Worm (Caenorhabditis elegans) whole organism, late embryonic: ENCODE data around the gene mcm-2.

Experiments
- F13H6.1 ChIP-seq: sonication (generic microtip); optimal IDR thresholded peaks from 2 replicates; lab custom pipeline; 2016; ENCODE audit warnings: missing genetic modification characterization, missing compliant biosample characterization
- K02D7.2 ChIP-seq: sonication (generic microtip); optimal IDR thresholded peaks from 2 replicates; lab custom pipeline; 2017; ENCODE audit warnings: mild to moderate bottlenecking, missing genetic modification characterization, missing compliant biosample characterization
- K09A11.1 ChIP-seq: sonication (generic microtip); optimal IDR thresholded peaks from 2 replicates; lab custom pipeline; 2017; ENCODE audit warnings: antibody characterized with exemption, mild to moderate bottlenecking, missing genetic modification characterization, missing compliant biosample characterization; ENCODE audit not compliant: insufficient read depth
- Y22D7AL.16 ChIP-seq: sonication (generic microtip); optimal IDR thresholded peaks from 2 replicates; lab custom pipeline; 2016; ENCODE audit warnings: missing genetic modification characterization, missing compliant biosample characterization
- ahr-1 ChIP-seq: sonication (generic microtip); optimal IDR thresholded peaks from 2 replicates; lab custom pipeline; 2016; ENCODE audit warnings: missing genetic modification characterization, missing compliant biosample characterization
- ceh-14 ChIP-seq: sonication (generic microtip); optimal IDR thresholded peaks from 2 replicates; lab custom pipeline; 2016; ENCODE audit warnings: missing genotype, missing genetic modification characterization, missing compliant biosample characterization
- ceh-18 ChIP-seq: sonication (generic microtip); optimal IDR thresholded peaks from 2 replicates; lab custom pipeline; 2016; ENCODE audit warnings: missing genetic modification characterization, missing compliant biosample characterization
- ceh-19 ChIP-seq: fragments of 200-800 bp; sonication (Bioruptor generic); optimal IDR thresholded peaks from 2 replicates; lab custom pipeline; 2018; ENCODE audit warnings: mild to moderate bottlenecking, missing genetic modification characterization, missing compliant biosample characterization
- ceh-2 ChIP-seq: sonication (generic microtip); optimal IDR thresholded peaks from 2 replicates; lab custom pipeline; 2016; ENCODE audit warnings: missing genotype, missing genetic modification characterization, missing compliant biosample characterization
- ceh-24 ChIP-seq: sonication (generic microtip); optimal IDR thresholded peaks from 2 replicates; lab custom pipeline; 2016; ENCODE audit warnings: mild to moderate bottlenecking, missing genetic modification characterization, missing compliant biosample characterization
- ceh-30 ChIP-seq: fragments of 150-350 bp; optimal IDR thresholded peaks from 2 replicates; lab custom pipeline; 2014; ENCODE audit warnings: missing biosample characterization, missing genetic modification characterization
- ceh-31 ChIP-seq: sonication (generic microtip); optimal IDR thresholded peaks from 2 replicates; lab custom pipeline; 2016; ENCODE audit warnings: missing genetic modification characterization, missing compliant biosample characterization
- ceh-34 ChIP-seq: sonication (generic microtip); optimal IDR thresholded peaks from 2 replicates; lab custom pipeline; 2016; ENCODE audit warnings: mild to moderate bottlenecking, missing genetic modification characterization, missing compliant biosample characterization
- ceh-45 ChIP-seq: fragments of 200-800 bp; sonication (Bioruptor generic); IDR thresholded peaks from 2 replicates; pipeline ENCODE4 v1.3.6; 2022; ENCODE audit warnings: missing genetic modification reagents, missing genetic modification characterization, missing compliant biosample characterization
- ceh-9 ChIP-seq: sonication (generic microtip); optimal IDR thresholded peaks from 2 replicates; lab custom pipeline; 2016; ENCODE audit warnings: mild to moderate bottlenecking, missing genetic modification characterization, inconsistent platforms, missing compliant biosample characterization
- che-1 ChIP-seq: sonication (generic microtip); optimal IDR thresholded peaks from 2 replicates; lab custom pipeline; 2016; ENCODE audit warnings: mild to moderate bottlenecking, missing genetic modification characterization, missing compliant biosample characterization
- dve-1 ChIP-seq: sonication (generic microtip); optimal IDR thresholded peaks from 2 replicates; lab custom pipeline; 2017; ENCODE audit warnings: antibody characterized with exemption, mild to moderate bottlenecking, missing genetic modification characterization, missing compliant biosample characterization
- elt-2 ChIP-seq: sonication (generic microtip); optimal IDR thresholded peaks from 2 replicates; lab custom pipeline; 2016; ENCODE audit warnings: missing genetic modification reagents, missing genetic modification characterization, missing compliant biosample characterization
- elt-4 ChIP-seq: sonication (generic microtip); optimal IDR thresholded peaks from 2 replicates; lab custom pipeline; 2016; ENCODE audit warnings: missing genetic modification characterization, missing compliant biosample characterization
- ets-4 ChIP-seq: sonication (generic microtip); optimal IDR thresholded peaks from 2 replicates; lab custom pipeline; 2016; ENCODE audit warnings: missing genetic modification characterization, missing compliant biosample characterization
- eyg-1 ChIP-seq: sonication (generic microtip); optimal IDR thresholded peaks from 2 replicates; lab custom pipeline; 2016; ENCODE audit warnings: missing genotype, missing genetic modification characterization, missing compliant biosample characterization
- fax-1 ChIP-seq: sonication (generic microtip); optimal IDR thresholded peaks from 2 replicates; lab custom pipeline; 2016; ENCODE audit warnings: missing genotype, missing genetic modification characterization, missing compliant biosample characterization
- fkh-10 ChIP-seq: fragments of 150-350 bp; optimal IDR thresholded peaks from 2 replicates; lab custom pipeline; 2014; ENCODE audit warnings: missing biosample characterization, missing genetic modification reagents, missing genetic modification characterization
- hlh-13 ChIP-seq: fragments of 200-800 bp; sonication (Bioruptor generic); optimal IDR thresholded peaks from 2 replicates; lab custom pipeline; 2018; ENCODE audit warnings: mild to moderate bottlenecking, missing genetic modification characterization, missing compliant biosample characterization
- hlh-15 ChIP-seq: sonication (generic microtip); optimal IDR thresholded peaks from 2 replicates; lab custom pipeline; 2016; ENCODE audit warnings: missing genetic modification characterization, missing compliant biosample characterization
- hlh-30 ChIP-seq: sonication (generic microtip); optimal IDR thresholded peaks from 2 replicates; lab custom pipeline; 2017; ENCODE audit warnings: antibody characterized with exemption, missing genetic modification characterization, missing compliant biosample characterization; ENCODE audit not compliant: insufficient read depth
- hlh-8 ChIP-seq: sonication (generic microtip); optimal IDR thresholded peaks from 2 replicates; lab custom pipeline; 2016; ENCODE audit warnings: missing genotype, missing genetic modification characterization, missing compliant biosample characterization
- lim-6 ChIP-seq: sonication (generic microtip); optimal IDR thresholded peaks from 2 replicates; lab custom pipeline; 2016; ENCODE audit warnings: missing genetic modification characterization, missing compliant biosample characterization
- lin-11 ChIP-seq: fragments of 200-800 bp; sonication (Bioruptor generic); optimal IDR thresholded peaks from 2 replicates; lab custom pipeline; 2018; ENCODE audit warnings: mild to moderate bottlenecking, missing genetic modification characterization, missing compliant biosample characterization
- madf-2 ChIP-seq: sonication (generic microtip); optimal IDR thresholded peaks from 2 replicates; lab custom pipeline; 2017; ENCODE audit warnings: missing genetic modification characterization, missing compliant biosample characterization
- mec-3 ChIP-seq: sonication (generic microtip); optimal IDR thresholded peaks from 2 replicates; lab custom pipeline; 2016; ENCODE audit warnings: borderline replicate concordance, missing genetic modification characterization, missing compliant biosample characterization
- nhr-11 ChIP-seq: fragments of 150-350 bp; optimal IDR thresholded peaks from 2 replicates; lab custom pipeline; 2014; ENCODE audit warnings: missing biosample characterization, missing genetic modification characterization
- odd-2 ChIP-seq: sonication (generic microtip); optimal IDR thresholded peaks from 2 replicates; lab custom pipeline; 2017; ENCODE audit warnings: antibody characterized with exemption, mild to moderate bottlenecking, missing genetic modification characterization, missing compliant biosample characterization
- pat-9 ChIP-seq: fragments of 200-800 bp; sonication (Bioruptor generic); optimal IDR thresholded peaks from 2 replicates; lab custom pipeline; 2018; ENCODE audit warnings: mild to moderate bottlenecking, missing genetic modification characterization, moderate library complexity, missing compliant biosample characterization
- pax-1 ChIP-seq: fragments of 150-350 bp; optimal IDR thresholded peaks from 2 replicates; lab custom pipeline; 2014; ENCODE audit warnings: missing biosample characterization, missing genetic modification characterization
- pha-2 ChIP-seq: sonication (generic microtip); optimal IDR thresholded peaks from 2 replicates; lab custom pipeline; 2017; ENCODE audit warnings: mild to moderate bottlenecking, missing genetic modification characterization, missing compliant biosample characterization
- pha-4 ChIP-seq: fragments of 150-350 bp; optimal IDR thresholded peaks from 2 replicates; lab custom pipeline; 2018; ENCODE audit warnings: missing biosample characterization, missing genetic modification reagents, missing genetic modification characterization
- pros-1 ChIP-seq: fragments of 150-350 bp; optimal IDR thresholded peaks from 2 replicates; lab custom pipeline; 2014; ENCODE audit warnings: missing biosample characterization, missing genetic modification reagents, missing genetic modification characterization
- ref-2 ChIP-seq: sonication (generic microtip); optimal IDR thresholded peaks from 2 replicates; lab custom pipeline; 2016; ENCODE audit warnings: missing genetic modification characterization, missing compliant biosample characterization
- rnt-1 ChIP-seq: sonication (generic microtip); optimal IDR thresholded peaks from 2 replicates; lab custom pipeline; 2016; ENCODE audit warnings: missing genetic modification characterization, missing compliant biosample characterization
- sdc-2 ChIP-seq: sonication (generic microtip); optimal IDR thresholded peaks from 2 replicates; lab custom pipeline; 2016; ENCODE audit warnings: missing genotype, missing genetic modification characterization, missing compliant biosample characterization
- sox-2 ChIP-seq: fragments of 200-800 bp; sonication (Bioruptor generic); IDR thresholded peaks from 2 replicates; pipeline ENCODE4 v1.3.6; 2022; ENCODE audit warnings: missing genetic modification reagents, missing genetic modification characterization, missing compliant biosample characterization
- sox-4 ChIP-seq: sonication (generic microtip); optimal IDR thresholded peaks from 2 replicates; lab custom pipeline; 2017; ENCODE audit warnings: mild to moderate bottlenecking, missing genetic modification characterization, inconsistent platforms, missing compliant biosample characterization
- syd-9 ChIP-seq: sonication (generic microtip); optimal IDR thresholded peaks from 2 replicates; lab custom pipeline; 2016; ENCODE audit warnings: mild to moderate bottlenecking, missing genetic modification characterization, moderate library complexity, missing compliant biosample characterization
- tbx-2 ChIP-seq: sonication (generic microtip); optimal IDR thresholded peaks from 2 replicates; lab custom pipeline; 2016; ENCODE audit warnings: missing genetic modification characterization, missing compliant biosample characterization
- ttx-3 ChIP-seq: sonication (generic microtip); optimal IDR thresholded peaks from 2 replicates; lab custom pipeline; 2016; ENCODE audit warnings: missing genetic modification reagents, missing genetic modification characterization, missing compliant biosample characterization
- unc-42 ChIP-seq: sonication (generic microtip); optimal IDR thresholded peaks from 2 replicates; lab custom pipeline; 2016; ENCODE audit warnings: missing genotype, missing genetic modification characterization, missing compliant biosample characterization
- unc-55 ChIP-seq: sonication (generic microtip); optimal IDR thresholded peaks from 2 replicates; lab custom pipeline; 2017; ENCODE audit warnings: missing biosample characterization, missing genetic modification reagents, missing genetic modification characterization
- unc-86 ChIP-seq: sonication (generic microtip); optimal IDR thresholded peaks from 2 replicates; lab custom pipeline; 2016; ENCODE audit warnings: missing genetic modification characterization, missing compliant biosample characterization
- ztf-16 ChIP-seq: sonication (generic microtip); optimal IDR thresholded peaks from 2 replicates; lab custom pipeline; 2017; ENCODE audit warnings: missing genetic modification characterization, missing compliant biosample characterization

mcm-2 gene

ce11 chrII:11968275-11968674, 38.1 kb downstream of the mcm-2 start, which contains the start of gene mex-1:
Gene mex-1 (plus strand): TSS chrII:11968637.
- TF ChIP-seq hlh-30 (tag; lab: Kevin White, UChicago) (no peak), hlh-8 (tag; lab: Kevin White, UChicago) (no peak), ztf-16 (no peak)

ce11 chrII:11967507-11968127, 38.8 kb downstream of the mcm-2 start, which contains the start of gene W03C9.5:
Gene W03C9.5 (minus strand): TSS chrII:11967544.
- no peak for TF ChIP-seq odd-2 (tag; lab: Kevin White, UChicago)
- peak; percentile 95 for TF ChIP-seq ahr-1 (tag; lab: Kevin White, UChicago)
- TF ChIP-seq ceh-14 (tag; lab: Kevin White, UChicago): peak; percentile 98
- peak; percentile 39 for TF ChIP-seq lin-11 (tag; lab: Kevin White, UChicago)
- peak; percentile 85 for TF ChIP-seq ceh-19 (GFP tag; lab: Kevin White, UChicago)
- TF ChIP-seq ceh-18 (tag; lab: Kevin White, UChicago): peak; percentile 98
- TF ChIP-seq fax-1: peak; percentile 96
- peak; percentile 99 for TF ChIP-seq lim-6 (tag; lab: Kevin White, UChicago)
- TF ChIP-seq unc-42 (tag; lab: Kevin White, UChicago): peak; percentile 92
- TF ChIP-seq Y22D7AL.16 (tag; lab: Kevin White, UChicago): peak; percentile 39
- TF ChIP-seq ceh-30 (tag; lab: Kevin White, UChicago): peak; percentile 65
- peak; percentile 72 for TF ChIP-seq dve-1 (tag; lab: Kevin White, UChicago)
- peak; percentile 69 for TF ChIP-seq pha-2 (tag; lab: Kevin White, UChicago)
- TF ChIP-seq ceh-45 (GFP tag; lab: Robert Waterston, UW): no peak
- TF ChIP-seq ceh-31: peak; percentile 100
- 0 out of 2 replicates have a peak, but pooled peaks have one; percentile 18 for TF ChIP-seq sox-2 (GFP tag; lab: Robert Waterston, UW)
- TF ChIP-seq ref-2 (tag; lab: Kevin White, UChicago): peak; percentile 99
- TF ChIP-seq madf-2: peak; percentile 86
- peak; percentile 29 for TF ChIP-seq pros-1 (tag; lab: Kevin White, UChicago)
- peak; percentile 97 for TF ChIP-seq mec-3 (tag; lab: Kevin White, UChicago)
- TF ChIP-seq che-1 (tag; lab: Kevin White, UChicago): peak; percentile 62
- TF ChIP-seq fkh-10 (GFP tag; lab: Kevin White, UChicago): no peak
- peak; percentile 99 for TF ChIP-seq tbx-2 (tag; lab: Kevin White, UChicago)
- peak; percentile 98 for TF ChIP-seq ceh-34
- TF ChIP-seq ets-4 (tag; lab: Kevin White, UChicago): peak; percentile 96
- peak; percentile 74 for TF ChIP-seq sdc-2 (tag; lab: Kevin White, UChicago)
- TF ChIP-seq sox-4: peak; percentile 70
- TF ChIP-seq pha-4: no peak
- no peak for TF ChIP-seq ceh-9 (tag; lab: Kevin White, UChicago)
- peak; percentile 58 for TF ChIP-seq hlh-13 (GFP tag; lab: Kevin White, UChicago)
- peak; percentile 38 for TF ChIP-seq K02D7.2 (tag; lab: Kevin White, UChicago)
- TF ChIP-seq hlh-8 (tag; lab: Kevin White, UChicago): peak; percentile 97
- peak; percentile 76 for TF ChIP-seq hlh-15 (tag; lab: Kevin White, UChicago)
- TF ChIP-seq ceh-24 (tag; lab: Kevin White, UChicago): no peak
- peak; percentile 90 for TF ChIP-seq eyg-1
- no peak for TF ChIP-seq K09A11.1 (tag; lab: Kevin White, UChicago)
- peak; percentile 94 for TF ChIP-seq unc-86 (tag; lab: Kevin White, UChicago)
- peak; percentile 69 for TF ChIP-seq pat-9
- peak; percentile 98 for TF ChIP-seq ceh-2 (tag; lab: Kevin White, UChicago)
- TF ChIP-seq nhr-11 (tag; lab: Kevin White, UChicago): no peak
- TF ChIP-seq syd-9: peak; percentile 91
- TF ChIP-seq ztf-16: peak; percentile 88
- TF ChIP-seq elt-2 (tag; lab: Kevin White, UChicago): peak; percentile 95
- no peak for TF ChIP-seq elt-4 (tag; lab: Kevin White, UChicago)
- TF ChIP-seq unc-55 (GFP tag; lab: Kevin White, UChicago): peak; percentile 75
- peak; percentile 98 for TF ChIP-seq F13H6.1 (tag; lab: Kevin White, UChicago)
- TF ChIP-seq pax-1: no peak
- TF ChIP-seq rnt-1: peak; percentile 99
- TF ChIP-seq ttx-3 (tag; lab: Kevin White, UChicago): peak; percentile 77
